Fruit fly (Drosophila melanogaster): ENCODE data around the gene RpL26.

The RpL26 gene

dm6 chr3L:18870027-18870426 lies 28.6 kb upstream of the RpL26 start, which contains the start of gene Blos3 (continued):
- TF ChIP-seq Pdp1 (GFP tag; optimal IDR thresholded peaks at IDR 0.05) (peak in 1 of 2 experiments; percentile 49), CG13424 (tag; optimal IDR thresholded peaks at IDR 0.05) (peak; percentile 46), vvl (GFP tag; IDR thresholded peaks at IDR 0.05) (peak; percentile 41; the same call in 1 of the 2 replicates), h (optimal IDR thresholded peaks at IDR 0.05) (no peak), CG8089 (GFP tag; optimal IDR thresholded peaks at IDR 0.05) (peak; percentile 30), NFAT (GFP tag; IDR thresholded peaks at IDR 0.05) (peak; percentile 16; the same call in 1 of the 2 replicates), CG31441 (GFP tag; IDR thresholded peaks at IDR 0.05) (no peak), CG3065 (GFP tag; optimal IDR thresholded peaks at IDR 0.05) (peak; percentile 2), CG10543 (GFP tag; optimal IDR thresholded peaks at IDR 0.05) (no peak), CG9797 (GFP tag; optimal IDR thresholded peaks at IDR 0.05) (no peak), lilli (GFP tag; optimal IDR thresholded peaks at IDR 0.05) (peak; percentile 70), CG1603 (tag; optimal IDR thresholded peaks at IDR 0.05) (no peak), CG7786 (GFP tag; optimal IDR thresholded peaks at IDR 0.05) (peak; percentile 31), CG2199 (GFP tag; IDR thresholded peaks at IDR 0.05) (no peak), CG12659 (GFP tag; optimal IDR thresholded peaks at IDR 0.05) (peak; percentile 32), Ada2b (GFP tag; IDR thresholded peaks at IDR 0.05) (peak; percentile 35; the same call in 1 of the 2 replicates), Xbp1 (GFP tag; optimal IDR thresholded peaks at IDR 0.05) (peak; percentile 61), CG12236 (GFP tag; optimal IDR thresholded peaks at IDR 0.05) (no peak), fu2 (GFP tag; optimal IDR thresholded peaks at IDR 0.05) (peak; percentile 16), mirr (GFP tag; optimal IDR thresholded peaks at IDR 0.05) (no peak), gcm (GFP tag; optimal IDR thresholded peaks at IDR 0.05) (no peak), dysf (GFP tag; IDR thresholded peaks at IDR 0.05) (no peak), pros (GFP tag; optimal IDR thresholded peaks at IDR 0.05) (no peak), otp (GFP tag; IDR thresholded peaks at IDR 0.05) (no peak), Eip74EF (GFP tag; optimal IDR thresholded peaks at IDR 0.05) (no peak), CG13287 (GFP tag; IDR thresholded peaks at IDR 0.05; ENCODE audit: partially characterized antibody) (peak; percentile 33; the same call in 1 of the 2 replicates), CG7745 (tag; optimal IDR thresholded peaks at IDR 0.05) (no peak), CG30020 (tag; optimal IDR thresholded peaks at IDR 0.05) (peak; percentile 17), CG3995 (GFP tag; optimal IDR thresholded peaks at IDR 0.05) (peak; percentile 1), gfzf (GFP tag; optimal IDR thresholded peaks at IDR 0.05) (no peak), CG17361 (GFP tag; IDR thresholded peaks at IDR 0.05) (0 out of 3 replicates have a peak, but pooled peaks have one; percentile 21), Ets65A (GFP tag) (peak; percentile 88), nerfin-2 (GFP tag; IDR thresholded peaks at IDR 0.05; ENCODE audit: partially characterized antibody) (no peak), Mad (GFP tag; optimal IDR thresholded peaks at IDR 0.05) (no peak), CG11085 (GFP tag; IDR thresholded peaks at IDR 0.05) (0 out of 2 replicates have a peak, but pooled peaks have one; percentile 27), CG18764 (GFP tag; optimal IDR thresholded peaks at IDR 0.05) (peak; percentile 19), chif (GFP tag; optimal IDR thresholded peaks at IDR 0.05) (peak; percentile 7 to 13), MESR4 (GFP tag; optimal IDR thresholded peaks at IDR 0.05) (peak; percentile 52), CG15073 (GFP tag; optimal IDR thresholded peaks at IDR 0.05) (no peak), corto (GFP tag; optimal IDR thresholded peaks at IDR 0.05) (no peak), CG8388 (GFP tag; optimal IDR thresholded peaks at IDR 0.05) (no peak), ash1 (GFP tag; optimal IDR thresholded peaks at IDR 0.05) (no peak), Ravus (GFP tag; IDR thresholded peaks at IDR 0.05) (no peak), abd-A (tag; optimal IDR thresholded peaks at IDR 0.05) (no peak), CG14667 (GFP tag; IDR thresholded peaks at IDR 0.05) (peak; percentile 4; the same call in 1 of the 2 replicates), CG9817 (tag; optimal IDR thresholded peaks at IDR 0.05) (peak; percentile 52), CG6175 (GFP tag; IDR thresholded peaks at IDR 0.05) (no peak), esg (GFP tag; conservative IDR thresholded peaks at IDR 0.05) (no peak), kah (GFP tag; optimal IDR thresholded peaks at IDR 0.05) (peak; percentile 69), Taf1 (GFP tag; IDR thresholded peaks at IDR 0.05) (no peak), tin (GFP tag; optimal IDR thresholded peaks at IDR 0.05) (peak; percentile 50)
